Fruit fly (Drosophila melanogaster) whole organism, embryonic: Measurements from ENCODE around the gene Nrd1.
A peak's percentile ranks its signal among the peaks of the same experiment; 100 is the strongest.

Experiments
- ATbp ChIP-seq: fragments of 200-800 bp; sonication (Bioruptor generic); optimal IDR thresholded peaks from 2 replicates; lab custom pipeline; 2017; ENCODE audit warnings: missing biosample characterization, mild to moderate bottlenecking, missing genetic modification characterization, missing genetic modification reagents
- Adf1 ChIP-seq: fragments of 200-800 bp; sonication (Bioruptor generic); IDR thresholded peaks from 2 replicates; pipeline ENCODE4 v1.3.6; 2022; ENCODE audit warnings: missing biosample characterization, missing genetic modification characterization
- B-H1 ChIP-seq: fragments of 200-800 bp; sonication (Bioruptor generic); IDR thresholded peaks from 3 replicates; pipeline ENCODE4 v1.3.6; 2022; ENCODE audit warnings: missing biosample characterization, missing genetic modification characterization
- CG10209 ChIP-seq: fragments of 200-800 bp; sonication (Bioruptor generic); optimal IDR thresholded peaks from 3 replicates; lab custom pipeline; 2017; ENCODE audit warnings: missing biosample characterization, mild to moderate bottlenecking, missing genetic modification characterization, missing genetic modification reagents
- CG10366 ChIP-seq: fragments of 200-800 bp; sonication (Bioruptor generic); IDR thresholded peaks from 2 replicates; pipeline ENCODE4 v1.3.6; 2022; ENCODE audit warnings: missing biosample characterization, missing genetic modification characterization
- CG11456 ChIP-seq: fragments of 200-800 bp; sonication (Bioruptor generic); IDR thresholded peaks from 3 replicates; pipeline ENCODE4 v1.3.6; 2022; ENCODE audit warnings: missing biosample characterization, missing genetic modification characterization
- CG12659 ChIP-seq: fragments of 200-800 bp; sonication (Bioruptor generic); optimal IDR thresholded peaks from 3 replicates; lab custom pipeline; 2017; ENCODE audit warnings: mild to moderate bottlenecking, missing biosample characterization, missing genetic modification reagents, missing genetic modification characterization
- CG13624 ChIP-seq: fragments of 200-800 bp; sonication (Bioruptor generic); optimal IDR thresholded peaks from 2 replicates; lab custom pipeline; 2016; ENCODE audit warnings: missing biosample characterization, missing genetic modification characterization
- CG1602 ChIP-seq: fragments of 200-800 bp; sonication (Bioruptor generic); optimal IDR thresholded peaks from 3 replicates; lab custom pipeline; 2016; ENCODE audit warnings: missing biosample characterization, missing genetic modification characterization
- CG17359 ChIP-seq: fragments of 200-800 bp; sonication (Bioruptor generic); optimal IDR thresholded peaks from 3 replicates; lab custom pipeline; 2018; ENCODE audit warnings: missing biosample characterization, mild to moderate bottlenecking, missing genetic modification characterization, moderate library complexity
- CG17912 ChIP-seq: fragments of 200-800 bp; sonication (Bioruptor generic); optimal IDR thresholded peaks from 2 replicates; lab custom pipeline; 2018; ENCODE audit warnings: missing biosample characterization, mild to moderate bottlenecking, missing genetic modification characterization
- CG1832 ChIP-seq: fragments of 200-800 bp; sonication (Bioruptor generic); optimal IDR thresholded peaks from 2 replicates; lab custom pipeline; 2017; ENCODE audit warnings: missing biosample characterization, mild to moderate bottlenecking, missing genetic modification characterization, inconsistent platforms
- CG2678 ChIP-seq: fragments of 200-800 bp; sonication (Bioruptor generic); optimal IDR thresholded peaks from 3 replicates; lab custom pipeline; 2019; ENCODE audit warnings: missing biosample characterization, mild to moderate bottlenecking, missing genetic modification characterization, moderate library complexity
- CG2875 ChIP-seq: fragments of 200-800 bp; sonication (Bioruptor generic); optimal IDR thresholded peaks from 2 replicates; lab custom pipeline; 2017; ENCODE audit warnings: missing biosample characterization, mild to moderate bottlenecking, missing genetic modification characterization, missing genetic modification reagents
- CG34422 ChIP-seq: fragments of 200-800 bp; sonication (Bioruptor generic); IDR thresholded peaks from 3 replicates; pipeline ENCODE4 v1.3.6; 2022; ENCODE audit warnings: missing biosample characterization, missing genetic modification characterization
- CG42726 ChIP-seq: fragments of 200-800 bp; sonication (Bioruptor generic); IDR thresholded peaks from 2 replicates; pipeline ENCODE4 v1.3.6; 2022; ENCODE audit warnings: missing biosample characterization, missing genetic modification characterization; ENCODE audit not compliant: partially characterized antibody
- CG43689 ChIP-seq: fragments of 200-800 bp; sonication (Bioruptor generic); IDR thresholded peaks from 2 replicates; pipeline ENCODE4 v1.3.6; 2022; ENCODE audit warnings: missing biosample characterization, missing genetic modification characterization
- CG6654 ChIP-seq: fragments of 200-800 bp; sonication (Bioruptor generic); optimal IDR thresholded peaks from 2 replicates; lab custom pipeline; 2017; ENCODE audit warnings: missing biosample characterization, mild to moderate bottlenecking, missing genetic modification characterization
- CG6813 ChIP-seq: fragments of 200-800 bp; sonication (Bioruptor generic); optimal IDR thresholded peaks from 2 replicates; lab custom pipeline; 2017; ENCODE audit warnings: missing biosample characterization, missing genetic modification characterization, mild to moderate bottlenecking, moderate library complexity, missing genetic modification reagents
- CG7556 ChIP-seq: fragments of 200-800 bp; sonication (Bioruptor generic); optimal IDR thresholded peaks from 2 replicates; lab custom pipeline; 2017; ENCODE audit warnings: missing biosample characterization, mild to moderate bottlenecking, missing genetic modification characterization
- CG7928 ChIP-seq: fragments of 200-800 bp; sonication (Bioruptor generic); optimal IDR thresholded peaks from 2 replicates; lab custom pipeline; 2017; ENCODE audit warnings: missing biosample characterization, mild to moderate bottlenecking, missing genetic modification characterization
- CG8359 ChIP-seq: fragments of 200-800 bp; sonication (Bioruptor generic); optimal IDR thresholded peaks from 2 replicates; lab custom pipeline; 2017; ENCODE audit warnings: missing biosample characterization, mild to moderate bottlenecking, missing genetic modification characterization, borderline replicate concordance
- CG8924 ChIP-seq: fragments of 200-800 bp; optimal IDR thresholded peaks from 3 replicates; lab custom pipeline; 2019; ENCODE audit warnings: missing biosample characterization, mild to moderate bottlenecking, missing genetic modification characterization, moderate library complexity
- CG9932 ChIP-seq: fragments of 200-800 bp; sonication (Bioruptor generic); IDR thresholded peaks from 2 replicates; pipeline ENCODE4 v1.3.6; 2022; ENCODE audit warnings: missing biosample characterization, missing genetic modification characterization
- GATAe ChIP-seq: fragments of 200-800 bp; sonication (Bioruptor generic); conservative IDR thresholded peaks from 2 replicates; pipeline ENCODE4 v1.3.6; 2022; ENCODE audit warnings: missing biosample characterization, missing genetic modification characterization
- HLHmδ ChIP-seq: fragments of 200-800 bp; sonication (Bioruptor generic); optimal IDR thresholded peaks from 2 replicates; lab custom pipeline; 2018; ENCODE audit warnings: missing biosample characterization, mild to moderate bottlenecking, missing genetic modification characterization, moderate library complexity
- Oaz ChIP-seq: fragments of 200-800 bp; sonication (Bioruptor generic); IDR thresholded peaks from 2 replicates; pipeline ENCODE4 v1.3.6; 2022; ENCODE audit warnings: missing biosample characterization, missing genetic modification characterization
- Opbp ChIP-seq: fragments of 200-800 bp; sonication (Bioruptor generic); IDR thresholded peaks from 3 replicates; pipeline ENCODE4 v1.3.6; 2022; ENCODE audit warnings: missing biosample characterization, missing genetic modification characterization; ENCODE audit not compliant: partially characterized antibody
- PHDP ChIP-seq: fragments of 200-800 bp; sonication (Bioruptor generic); optimal IDR thresholded peaks from 3 replicates; lab custom pipeline; 2018; ENCODE audit warnings: missing biosample characterization, mild to moderate bottlenecking, missing genetic modification characterization, moderate library complexity
- ab ChIP-seq: fragments of 200-800 bp; sonication (Bioruptor generic); optimal IDR thresholded peaks from 2 replicates; lab custom pipeline; 2016; ENCODE audit warnings: missing biosample characterization, missing genetic modification characterization
- amos ChIP-seq: fragments of 200-800 bp; sonication (Bioruptor generic); IDR thresholded peaks from 2 replicates; pipeline ENCODE4 v1.3.6; 2022; ENCODE audit warnings: missing biosample characterization, missing genetic modification characterization; ENCODE audit not compliant: partially characterized antibody
- ash1 ChIP-seq: fragments of 200-800 bp; sonication (Bioruptor generic); optimal IDR thresholded peaks from 2 replicates; lab custom pipeline; 2018; ENCODE audit warnings: missing biosample characterization, mild to moderate bottlenecking, missing genetic modification characterization
- az2 ChIP-seq: fragments of 200-800 bp; sonication (Bioruptor generic); optimal IDR thresholded peaks from 3 replicates; lab custom pipeline; 2016; ENCODE audit warnings: missing biosample characterization, missing genetic modification characterization
- chn ChIP-seq: fragments of 200-800 bp; sonication (Bioruptor generic); optimal IDR thresholded peaks from 2 replicates; lab custom pipeline; 2016; ENCODE audit warnings: missing biosample characterization, missing genetic modification characterization
- da ChIP-seq: fragments of 200-800 bp; sonication (Bioruptor generic); optimal IDR thresholded peaks from 2 replicates; lab custom pipeline; 2016; ENCODE audit warnings: missing biosample characterization, missing genetic modification characterization
- dati ChIP-seq: fragments of 200-800 bp; sonication (Bioruptor generic); IDR thresholded peaks from 2 replicates; pipeline ENCODE4 v1.3.6; 2022; ENCODE audit warnings: missing biosample characterization, missing genetic modification characterization
- en ChIP-seq: fragments of 200-800 bp; sonication (Bioruptor generic); optimal IDR thresholded peaks from 2 replicates; lab custom pipeline; 2016; ENCODE audit warnings: missing biosample characterization, missing genetic modification characterization
- h ChIP-seq: fragments of >200 bp; optimal IDR thresholded peaks from 2 replicates; lab custom pipeline; 2017
- hbn ChIP-seq: fragments of 200-800 bp; sonication (Bioruptor generic); IDR thresholded peaks from 2 replicates; pipeline ENCODE4 v1.3.6; 2022; ENCODE audit warnings: missing biosample characterization, missing genetic modification characterization; ENCODE audit not compliant: partially characterized antibody
- ind ChIP-seq: fragments of 200-800 bp; sonication (Bioruptor generic); optimal IDR thresholded peaks from 3 replicates; lab custom pipeline; 2016; ENCODE audit warnings: missing biosample characterization, missing genetic modification characterization
- jing ChIP-seq: fragments of 200-800 bp; sonication (Bioruptor generic); optimal IDR thresholded peaks from 2 replicates; lab custom pipeline; 2018; ENCODE audit warnings: missing biosample characterization, mild to moderate bottlenecking, missing genetic modification characterization
- maf-S ChIP-seq: fragments of 200-800 bp; sonication (Bioruptor generic); optimal IDR thresholded peaks from 2 replicates; lab custom pipeline; 2016; ENCODE audit warnings: missing biosample characterization, missing genetic modification characterization
- mam ChIP-seq: fragments of 200-800 bp; sonication (Bioruptor generic); optimal IDR thresholded peaks from 3 replicates; lab custom pipeline; 2016; ENCODE audit warnings: missing biosample characterization, missing genetic modification characterization
- otp ChIP-seq: fragments of 200-800 bp; sonication (Bioruptor generic); IDR thresholded peaks from 3 replicates; pipeline ENCODE4, ENCODE4 v1.3.6; 2022; ENCODE audit warnings: missing biosample characterization, missing genetic modification characterization
- pnt ChIP-seq: fragments of 200-800 bp; sonication (Bioruptor generic); optimal IDR thresholded peaks from 3 replicates; lab custom pipeline; 2016; ENCODE audit warnings: missing biosample characterization, missing genetic modification characterization
- prd ChIP-seq, 3 experiments: fragments of >200 bp in 2 of 3; fragments of 200-800 bp in 1 of 3; sonication (Bioruptor generic) in 1 of 3; optimal IDR thresholded peaks in 2 of 3; IDR thresholded peaks in 1 of 3; 2 replicates in 2 of 3; 3 replicates in 1 of 3; pipeline versions ENCODE4 v1.3.6 to Lab custom; 2017 to 2022; ENCODE audit warnings: missing biosample characterization in 1 of 3, missing genetic modification characterization in 1 of 3
- ranshi ChIP-seq: fragments of 200-800 bp; sonication (Bioruptor generic); IDR thresholded peaks from 2 replicates; pipeline ENCODE4 v1.3.6; 2022; ENCODE audit warnings: missing biosample characterization, missing genetic modification characterization
- rib ChIP-seq: fragments of 200-800 bp; sonication (Bioruptor generic); IDR thresholded peaks from 2 replicates; pipeline ENCODE4 v1.3.6; 2022; ENCODE audit warnings: missing biosample characterization, missing genetic modification characterization
- sqz ChIP-seq: fragments of 200-800 bp; sonication (Bioruptor generic); optimal IDR thresholded peaks from 3 replicates; lab custom pipeline; 2018; ENCODE audit warnings: missing biosample characterization, mild to moderate bottlenecking, missing genetic modification characterization
- stwl ChIP-seq: fragments of 200-800 bp; sonication (Bioruptor generic); optimal IDR thresholded peaks from 3 replicates; lab custom pipeline; 2018; ENCODE audit warnings: missing biosample characterization, mild to moderate bottlenecking, missing genetic modification characterization, moderate library complexity

Nrd1 gene

dm6 chrX:11915154-11915593 is 46.5 kb upstream of the Nrd1 start (continued):
- peak; percentile 79 for TF ChIP-seq CG1832 (GFP tag; lab: Kevin White, UChicago)
- no peak for TF ChIP-seq da (GFP tag; lab: Kevin White, UChicago)
- peak; percentile 74 for TF ChIP-seq otp
- TF ChIP-seq Adf1, result peak; percentile 44; the same call in 1 of the 2 replicates
- no peak for TF ChIP-seq ash1 (GFP tag; lab: Kevin White, UChicago)
- TF ChIP-seq CG10209 (GFP tag; lab: Kevin White, UChicago), result peak; percentile 90
- TF ChIP-seq mam (GFP tag; lab: Kevin White, UChicago), result peak; percentile 2
- TF ChIP-seq CG11456 (GFP tag; lab: Robert Waterston, UW), result 0 out of 3 replicates have a peak, but pooled peaks have one; percentile 53
- no peak for TF ChIP-seq CG13624 (GFP tag; lab: Kevin White, UChicago)
- no peak for TF ChIP-seq en (GFP tag; lab: Kevin White, UChicago)
- TF ChIP-seq ATbp, result peak; percentile 89
- TF ChIP-seq CG6813 (GFP tag; lab: Kevin White, UChicago), result peak; percentile 79
- no peak for TF ChIP-seq Opbp (GFP tag; lab: Robert Waterston, UW)
- TF ChIP-seq stwl, result peak; percentile 21
- peak; percentile 94 for TF ChIP-seq CG7556 (GFP tag; lab: Kevin White, UChicago)
- peak; percentile 47 for TF ChIP-seq GATAe
- TF ChIP-seq ind (GFP tag; lab: Kevin White, UChicago), result peak; percentile 77
- no peak for TF ChIP-seq h (lab: Kevin White, UChicago)
- peak; percentile 79 for TF ChIP-seq CG1602 (GFP tag; lab: Kevin White, UChicago)
- peak; percentile 16 for TF ChIP-seq pnt (GFP tag; lab: Kevin White, UChicago)
- TF ChIP-seq CG42726 (GFP tag; lab: Robert Waterston, UW), result no peak
- peak; percentile 75 for TF ChIP-seq ranshi (GFP tag; lab: Robert Waterston, UW)
- no peak for TF ChIP-seq maf-S (GFP tag; lab: Kevin White, UChicago)
- peak; percentile 61 for TF ChIP-seq rib (GFP tag; lab: Robert Waterston, UW)
- TF ChIP-seq CG12659 (GFP tag; lab: Kevin White, UChicago), result peak; percentile 91
- TF ChIP-seq CG17912 (GFP tag; lab: Kevin White, UChicago), result peak; percentile 53
- peak; percentile 94 for TF ChIP-seq CG8924 (tag; lab: Kevin White, UChicago)
- TF ChIP-seq CG10366 (GFP tag; lab: Robert Waterston, UW), result peak; percentile 74
- peak; percentile 65 for TF ChIP-seq jing (GFP tag; lab: Kevin White, UChicago)
- no peak for TF ChIP-seq prd (optimal IDR thresholded peaks at IDR 0.05; lab: Kevin White, UChicago)
- peak; percentile 91 for TF ChIP-seq prd (GFP tag; IDR thresholded peaks at IDR 0.05; lab: Robert Waterston, UW)
- peak; percentile 80 for TF ChIP-seq az2 (GFP tag; lab: Kevin White, UChicago)
- peak; percentile 82 for TF ChIP-seq B-H1
- peak; percentile 92 for TF ChIP-seq CG17359 (tag; lab: Kevin White, UChicago)
- no peak for TF ChIP-seq dati (GFP tag; lab: Robert Waterston, UW)
- TF ChIP-seq Oaz (GFP tag; lab: Robert Waterston, UW), result peak; percentile 70
- TF ChIP-seq amos, result no peak
- TF ChIP-seq CG7928 (GFP tag; lab: Kevin White, UChicago), result peak; percentile 57
- peak; percentile 66 for TF ChIP-seq CG6654 (GFP tag; lab: Kevin White, UChicago)
- peak; percentile 64 for TF ChIP-seq CG8359
- TF ChIP-seq sqz (GFP tag; lab: Kevin White, UChicago), result peak; percentile 84
- TF ChIP-seq HLHmδ (GFP tag; lab: Kevin White, UChicago), result no peak
- peak; percentile 1 for TF ChIP-seq chn (GFP tag; lab: Kevin White, UChicago)
- peak; percentile 90 for TF ChIP-seq PHDP (tag; lab: Kevin White, UChicago)
- TF ChIP-seq ab (GFP tag; lab: Kevin White, UChicago), result no peak
- 0 out of 2 replicates have a peak, but pooled peaks have one; percentile 4 for TF ChIP-seq CG43689 (GFP tag; lab: Robert Waterston, UW)
- peak; percentile 89 for TF ChIP-seq CG34422 (GFP tag; lab: Robert Waterston, UW)
- peak; percentile 88 for TF ChIP-seq CG9932 (GFP tag; lab: Robert Waterston, UW)
- TF ChIP-seq CG2678 (tag; lab: Kevin White, UChicago), result peak; percentile 95
- TF ChIP-seq CG2875 (GFP tag; lab: Kevin White, UChicago), result peak; percentile 82
- no peak for TF ChIP-seq hbn
